Fruit fly (Drosophila melanogaster): ENCODE measurements around the gene CG42831.

DNA sequence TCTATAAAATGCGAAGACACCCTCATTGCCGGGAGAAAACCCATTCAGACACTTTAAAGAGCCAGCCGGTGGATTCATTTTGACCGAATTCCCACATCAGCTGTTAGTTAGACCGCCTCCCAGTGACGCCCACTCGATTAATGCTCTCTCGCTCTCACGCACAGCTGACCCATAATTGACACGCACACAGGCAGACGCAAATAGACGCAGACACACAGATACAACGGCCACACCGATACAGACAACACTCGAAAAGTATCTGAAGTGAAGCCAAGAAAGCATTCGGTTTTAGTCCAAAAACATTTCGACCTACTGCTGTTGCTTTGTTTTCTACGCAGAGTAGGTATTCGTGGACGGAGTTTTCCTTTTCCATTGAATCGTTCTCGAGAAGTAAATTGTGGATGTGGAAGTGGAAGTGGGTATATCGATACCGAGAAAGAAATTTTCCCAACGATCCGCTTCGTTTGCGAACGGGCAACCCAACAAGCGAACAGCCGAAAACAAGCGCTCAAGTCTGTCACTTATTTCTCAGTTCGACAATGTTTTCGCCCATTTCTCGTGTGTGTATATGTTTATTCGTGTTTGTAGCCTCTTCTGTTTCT, 45.5 kb downstream of the CG42831 start:
- TF ChIP-seq CG15710 (tag; optimal IDR thresholded peaks at IDR 0.05) (no peak), CG8159 (tag; optimal IDR thresholded peaks at IDR 0.05) (no peak), EcR (GFP tag; optimal IDR thresholded peaks at IDR 0.05) (no peak), fd96Ca (GFP tag; IDR thresholded peaks at IDR 0.05) (no peak), CG4496 (GFP tag; IDR thresholded peaks at IDR 0.05) (0 out of 3 replicates have a peak, but pooled peaks have one; percentile 8), Ets98B (GFP tag; IDR thresholded peaks at IDR 0.05) (no peak; the same call in 1 of the 2 replicates)

Measured in whole organism, pupa.